Fruit fly (Drosophila melanogaster) whole organism, prepupa: ENCODE results near the gene CG5180.

Experiments used
- Blimp-1 ChIP-seq: fragments of 200-800 bp; sonication (Bioruptor generic); optimal IDR thresholded peaks from 3 replicates; lab custom pipeline; 2017; ENCODE audit warnings: missing biosample characterization, missing genetic modification characterization, mild to moderate bottlenecking, moderate library complexity, missing genetic modification reagents
- CG10631 ChIP-seq: fragments of 200-800 bp; sonication (Bioruptor generic); optimal IDR thresholded peaks from 2 replicates; lab custom pipeline; 2016; ENCODE audit warnings: missing biosample characterization, missing genetic modification characterization
- CG10669 ChIP-seq: fragments of 200-800 bp; sonication (Bioruptor generic); optimal IDR thresholded peaks from 3 replicates; lab custom pipeline; 2018; ENCODE audit warnings: missing biosample characterization, mild to moderate bottlenecking, missing genetic modification characterization, moderate library complexity
- CG11294 ChIP-seq: fragments of 200-800 bp; sonication (Bioruptor generic); IDR thresholded peaks from 2 replicates; pipeline ENCODE4 v1.3.6; 2022; ENCODE audit warnings: missing biosample characterization, missing genetic modification characterization
- CG11762 ChIP-seq: fragments of 200-800 bp; sonication (Bioruptor generic); optimal IDR thresholded peaks from 3 replicates; lab custom pipeline; 2016; ENCODE audit warnings: missing biosample characterization, missing genetic modification characterization; ENCODE audit not compliant: insufficient read depth
- CG15336 ChIP-seq: fragments of 200-800 bp; sonication (Bioruptor generic); IDR thresholded peaks from 2 replicates; pipeline ENCODE4 v1.3.6; 2022; ENCODE audit warnings: missing biosample characterization, missing genetic modification characterization
- CG1621 ChIP-seq: fragments of 200-800 bp; sonication (Bioruptor generic); optimal IDR thresholded peaks from 3 replicates; lab custom pipeline; 2018; ENCODE audit warnings: missing biosample characterization, mild to moderate bottlenecking, missing genetic modification characterization
- CG3032 ChIP-seq: fragments of 200-800 bp; optimal IDR thresholded peaks from 2 replicates; lab custom pipeline; 2019; ENCODE audit warnings: missing biosample characterization, mild to moderate bottlenecking, missing genetic modification characterization, moderate library complexity
- CG31627 ChIP-seq: fragments of 200-800 bp; sonication (Bioruptor generic); optimal IDR thresholded peaks from 3 replicates; lab custom pipeline; 2016; ENCODE audit warnings: missing biosample characterization, missing genetic modification characterization
- CG32006 ChIP-seq: fragments of 200-800 bp; sonication (Bioruptor generic); optimal IDR thresholded peaks from 3 replicates; lab custom pipeline; 2017; ENCODE audit warnings: missing biosample characterization, mild to moderate bottlenecking, missing genetic modification characterization
- CG34406 ChIP-seq: fragments of 200-800 bp; sonication (Bioruptor generic); optimal IDR thresholded peaks from 3 replicates; lab custom pipeline; 2016; ENCODE audit warnings: missing biosample characterization, missing genetic modification characterization
- CG3919 ChIP-seq: fragments of 200-800 bp; sonication (Bioruptor generic); optimal IDR thresholded peaks from 3 replicates; lab custom pipeline; 2016; ENCODE audit warnings: missing biosample characterization, missing genetic modification characterization
- CG4318 ChIP-seq: fragments of 200-800 bp; sonication (Bioruptor generic); optimal IDR thresholded peaks from 3 replicates; lab custom pipeline; 2017; ENCODE audit warnings: missing biosample characterization, mild to moderate bottlenecking, missing genetic modification characterization
- CG6163 ChIP-seq: fragments of 200-800 bp; sonication (Bioruptor generic); IDR thresholded peaks from 3 replicates; pipeline ENCODE4 v1.3.6; 2022; ENCODE audit warnings: missing biosample characterization, missing genetic modification characterization
- CG6276 ChIP-seq: fragments of 200-800 bp; sonication (Bioruptor generic); optimal IDR thresholded peaks from 2 replicates; lab custom pipeline; 2017; ENCODE audit warnings: missing biosample characterization, mild to moderate bottlenecking, missing genetic modification characterization
- CG6808 ChIP-seq: fragments of 200-800 bp; sonication (Bioruptor generic); optimal IDR thresholded peaks from 3 replicates; lab custom pipeline; 2017; ENCODE audit warnings: missing biosample characterization, missing genetic modification characterization, mild to moderate bottlenecking, moderate library complexity, missing genetic modification reagents
- CG6854 ChIP-seq: fragments of 200-800 bp; sonication (Bioruptor generic); optimal IDR thresholded peaks from 2 replicates; lab custom pipeline; 2017; ENCODE audit warnings: missing biosample characterization, mild to moderate bottlenecking, missing genetic modification characterization
- CG8319 ChIP-seq: fragments of 200-800 bp; sonication (Bioruptor generic); optimal IDR thresholded peaks from 3 replicates; lab custom pipeline; 2016; ENCODE audit warnings: missing biosample characterization, missing genetic modification characterization
- CG9139 ChIP-seq: fragments of 200-800 bp; sonication (Bioruptor generic); optimal IDR thresholded peaks from 3 replicates; lab custom pipeline; 2017; ENCODE audit warnings: missing biosample characterization, mild to moderate bottlenecking, missing genetic modification characterization
- Eip75B ChIP-seq: fragments of 200-800 bp; sonication (Bioruptor generic); optimal IDR thresholded peaks from 3 replicates; lab custom pipeline; 2016; ENCODE audit warnings: missing biosample characterization, missing genetic modification characterization
- Eip78C ChIP-seq: fragments of 200-800 bp; sonication (Bioruptor generic); peaks from one replicate; lab custom pipeline; 2016; ENCODE audit warnings: missing biosample characterization, missing genetic modification characterization
- Gug ChIP-seq: fragments of 200-800 bp; sonication (Bioruptor generic); IDR thresholded peaks from 2 replicates; pipeline ENCODE4 v1.3.6; 2022; ENCODE audit warnings: missing biosample characterization, missing genetic modification characterization
- Hr38 ChIP-seq: sonication (Bioruptor generic); optimal IDR thresholded peaks from 2 replicates; lab custom pipeline; 2016; ENCODE audit warnings: missing biosample characterization, missing genetic modification characterization
- Hr39 ChIP-seq: fragments of 200-800 bp; sonication (Bioruptor generic); optimal IDR thresholded peaks from 2 replicates; lab custom pipeline; 2016; ENCODE audit warnings: missing biosample characterization, missing genetic modification characterization
- Hr4 ChIP-seq: fragments of 200-800 bp; sonication (Bioruptor generic); optimal IDR thresholded peaks from 3 replicates; lab custom pipeline; 2016; ENCODE audit warnings: missing biosample characterization, missing genetic modification characterization
- Lpt ChIP-seq: fragments of 200-800 bp; sonication (Bioruptor generic); optimal IDR thresholded peaks from 3 replicates; lab custom pipeline; 2016; ENCODE audit warnings: missing biosample characterization, missing genetic modification characterization
- Sox102F ChIP-seq: fragments of 200-800 bp; sonication (Bioruptor generic); optimal IDR thresholded peaks from 2 replicates; lab custom pipeline; 2016; ENCODE audit warnings: missing biosample characterization, mild to moderate bottlenecking, missing genetic modification characterization
- Sox14 ChIP-seq: fragments of 200-800 bp; sonication (Bioruptor generic); optimal IDR thresholded peaks from 3 replicates; lab custom pipeline; 2016; ENCODE audit warnings: missing biosample characterization, missing genetic modification characterization
- Sox15 ChIP-seq: fragments of 200-800 bp; sonication (Bioruptor generic); optimal IDR thresholded peaks from 3 replicates; lab custom pipeline; 2016; ENCODE audit warnings: missing biosample characterization, missing genetic modification characterization
- acj6 ChIP-seq: fragments of 200-800 bp; sonication (Bioruptor generic); optimal IDR thresholded peaks from 3 replicates; lab custom pipeline; 2016; ENCODE audit warnings: missing biosample characterization, missing genetic modification characterization
- cyc ChIP-seq: fragments of 200-800 bp; sonication (Bioruptor generic); optimal IDR thresholded peaks from 3 replicates; lab custom pipeline; 2016; ENCODE audit warnings: missing biosample characterization, missing genetic modification characterization
- dac ChIP-seq: fragments of 200-800 bp; sonication (Bioruptor generic); optimal IDR thresholded peaks from 2 replicates; lab custom pipeline; 2017; ENCODE audit warnings: missing biosample characterization, mild to moderate bottlenecking, missing genetic modification characterization
- dsx ChIP-seq: fragments of 200-800 bp; optimal IDR thresholded peaks from 3 replicates; lab custom pipeline; 2019; ENCODE audit warnings: missing biosample characterization, mild to moderate bottlenecking, missing genetic modification characterization, moderate library complexity; ENCODE audit not compliant: poor library complexity, severe bottlenecking
- eg ChIP-seq: fragments of 200-800 bp; sonication (Bioruptor generic); IDR thresholded peaks from 3 replicates; pipeline ENCODE4 v1.3.6; 2022; ENCODE audit warnings: missing biosample characterization, missing genetic modification characterization
- esn ChIP-seq: fragments of 200-800 bp; sonication (Bioruptor generic); optimal IDR thresholded peaks from 2 replicates; lab custom pipeline; 2016; ENCODE audit warnings: missing biosample characterization, mild to moderate bottlenecking, missing genetic modification characterization, moderate library complexity
- fd59A ChIP-seq: fragments of 200-800 bp; sonication (Bioruptor generic); optimal IDR thresholded peaks from 2 replicates; lab custom pipeline; 2017; ENCODE audit warnings: missing biosample characterization, mild to moderate bottlenecking, missing genetic modification characterization, missing genetic modification reagents
- fd85E ChIP-seq: fragments of 200-800 bp; sonication (Bioruptor generic); optimal IDR thresholded peaks from 3 replicates; lab custom pipeline; 2016; ENCODE audit warnings: missing biosample characterization, missing genetic modification characterization
- fkh ChIP-seq: fragments of 200-800 bp; sonication (Bioruptor generic); optimal IDR thresholded peaks from 3 replicates; lab custom pipeline; 2017; ENCODE audit warnings: missing biosample characterization, mild to moderate bottlenecking, missing genetic modification characterization, moderate library complexity
- lz ChIP-seq: fragments of 200-800 bp; sonication (Bioruptor generic); optimal IDR thresholded peaks from 3 replicates; lab custom pipeline; 2016; ENCODE audit warnings: missing biosample characterization, missing genetic modification characterization
- net ChIP-seq: fragments of 200-800 bp; sonication (Bioruptor generic); optimal IDR thresholded peaks from 3 replicates; lab custom pipeline; 2016; ENCODE audit warnings: missing biosample characterization, missing genetic modification characterization
- salr ChIP-seq, 2 experiments: fragments of 200-800 bp; sonication (Bioruptor generic); optimal IDR thresholded peaks; 3 replicates each; lab custom pipeline; 2016 to 2018; ENCODE audit warnings: missing biosample characterization in 2 of 2, missing genetic modification characterization in 2 of 2, mild to moderate bottlenecking in 1 of 2
- ss ChIP-seq, 2 experiments: fragments of 200-800 bp; sonication (Bioruptor generic); optimal IDR thresholded peaks; 2 replicates in 1 of 2; 3 replicates in 1 of 2; lab custom pipeline; 2017 to 2018; ENCODE audit warnings: mild to moderate bottlenecking in 2 of 2, missing biosample characterization in 2 of 2, missing genetic modification characterization in 2 of 2, moderate library complexity in 1 of 2
- vri ChIP-seq: fragments of 200-800 bp; sonication (Bioruptor generic); optimal IDR thresholded peaks from 3 replicates; lab custom pipeline; 2016; ENCODE audit warnings: missing biosample characterization, mild to moderate bottlenecking, missing genetic modification characterization

CG5180 gene

DNA sequence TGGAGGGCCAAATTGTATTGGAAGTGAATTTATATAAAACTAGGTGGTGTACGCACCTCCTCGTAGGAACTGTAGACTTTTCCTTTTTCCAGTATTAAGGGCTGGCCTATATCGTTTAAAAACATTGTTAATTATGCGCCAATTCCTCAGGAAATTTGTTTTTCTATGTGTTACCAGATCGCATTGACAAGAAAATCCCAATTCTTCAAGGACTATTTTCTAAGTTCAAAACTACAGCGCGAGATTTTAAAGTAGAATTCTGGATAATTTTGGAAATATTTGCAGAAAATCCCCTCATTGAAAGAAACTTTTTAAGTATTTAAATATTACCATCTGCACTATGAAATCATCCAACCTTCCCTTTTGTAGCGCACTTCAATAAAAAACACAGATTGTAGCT is 23.6 kb downstream of the CG5180 start, which contains the start of gene CG34008:
TSS of gene CG34008 (minus strand) at position 147 of the 400 bp plus-strand sequence.
- no peak for TF ChIP-seq cyc (GFP tag; lab: Kevin White, UChicago)
- TF ChIP-seq Gug (GFP tag; lab: Robert Waterston, UW): no peak
- no peak for TF ChIP-seq salr (GFP tag; optimal IDR thresholded peaks at IDR 0.05; lab: Kevin White, UChicago)
- TF ChIP-seq eg (GFP tag; lab: Robert Waterston, UW): no peak
- TF ChIP-seq CG6808 (GFP tag; lab: Kevin White, UChicago): no peak
- TF ChIP-seq Hr4 (GFP tag; lab: Kevin White, UChicago): no peak
- no peak for TF ChIP-seq esn (GFP tag; lab: Kevin White, UChicago)
- no peak for TF ChIP-seq Eip78C (GFP tag; lab: Kevin White, UChicago)
- no peak for TF ChIP-seq CG1621
- no peak for TF ChIP-seq CG6276 (GFP tag; lab: Kevin White, UChicago)

- TF ChIP-seq CG32006 (GFP tag; lab: Kevin White, UChicago) (no peak), CG6854 (GFP tag; lab: Kevin White, UChicago) (peak; percentile 14), CG8319 (GFP tag; lab: Kevin White, UChicago) (no peak), CG3032 (tag; lab: Kevin White, UChicago) (no peak), cyc (GFP tag; lab: Kevin White, UChicago) (no peak), net (GFP tag; lab: Kevin White, UChicago) (no peak), Sox14 (GFP tag; lab: Kevin White, UChicago) (peak; percentile 64), Eip78C (GFP tag; lab: Kevin White, UChicago) (peak; percentile 30)
Observed at dm6 chr3R:20585566-20585965, 27.8 kb downstream of the CG5180 start, which contains the start of gene CG16953. TSS of gene CG16953 (minus strand) at chr3R:20585833.

DNA sequence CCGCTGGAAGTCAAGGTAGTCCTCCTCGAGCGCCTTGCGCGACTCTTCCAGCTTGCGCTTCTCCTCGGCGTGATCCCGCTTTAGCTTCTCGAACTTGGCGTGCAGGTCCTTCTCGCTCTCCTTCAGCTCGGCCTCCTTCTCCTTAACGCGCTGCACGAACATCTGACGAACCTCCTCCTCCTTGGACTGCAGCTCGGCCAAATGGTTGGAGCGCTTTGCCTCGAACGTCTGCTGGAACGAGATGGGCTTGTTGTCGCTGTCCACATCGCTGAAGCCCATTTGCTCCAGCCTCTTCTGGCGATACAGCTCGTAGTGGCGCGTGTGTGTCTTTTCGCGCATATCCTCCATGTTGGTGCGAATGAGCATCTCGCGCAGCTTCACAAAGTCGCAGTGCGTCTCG is 28.7 kb downstream of the CG5180 start:
- TF ChIP-seq CG4318 (GFP tag; lab: Kevin White, UChicago): no peak
- TF ChIP-seq CG6163: peak; percentile 15; the same call in 1 of the 3 replicates

- TF ChIP-seq CG3919 (GFP tag; lab: Kevin White, UChicago): peak; percentile 94
- TF ChIP-seq CG11762: peak; percentile 95
- peak; percentile 80 for TF ChIP-seq fd85E (GFP tag; lab: Kevin White, UChicago)
- TF ChIP-seq CG11294 (GFP tag; lab: Robert Waterston, UW): peak; percentile 80
- TF ChIP-seq ss (GFP tag; optimal IDR thresholded peaks at IDR 0.05; lab: Kevin White, UChicago): peak; percentile 82 to 88
- TF ChIP-seq CG3032 (tag; lab: Kevin White, UChicago): peak; percentile 85
- TF ChIP-seq fkh (GFP tag; lab: Kevin White, UChicago): peak; percentile 91
- TF ChIP-seq salr (GFP tag; optimal IDR thresholded peaks at IDR 0.05; lab: Kevin White, UChicago): peak; percentile 52 to 91
- peak; percentile 92 for TF ChIP-seq acj6
- TF ChIP-seq CG9139 (GFP tag; lab: Kevin White, UChicago): peak; percentile 80
- no peak for TF ChIP-seq Hr38 (GFP tag; lab: Kevin White, UChicago)
- TF ChIP-seq CG31627 (GFP tag; lab: Kevin White, UChicago): peak; percentile 94
- TF ChIP-seq dsx (GFP tag; lab: Kevin White, UChicago): peak; percentile 85
- TF ChIP-seq dac (GFP tag; lab: Kevin White, UChicago): peak; percentile 82
- TF ChIP-seq Sox102F (GFP tag; lab: Kevin White, UChicago): peak; percentile 94
- TF ChIP-seq fd59A (GFP tag; lab: Kevin White, UChicago): peak; percentile 92
- TF ChIP-seq CG34406 (GFP tag; lab: Kevin White, UChicago): peak; percentile 92
- peak; percentile 94 for TF ChIP-seq CG15336 (GFP tag; lab: Robert Waterston, UW)
- peak; percentile 95 for TF ChIP-seq CG10669
- TF ChIP-seq Hr39 (GFP tag; lab: Kevin White, UChicago): peak; percentile 93
- TF ChIP-seq CG10631 (GFP tag; lab: Kevin White, UChicago): peak; percentile 90
- TF ChIP-seq lz (GFP tag; lab: Kevin White, UChicago): peak; percentile 93
- TF ChIP-seq Sox15 (GFP tag; lab: Kevin White, UChicago): peak; percentile 88
- peak; percentile 75 for TF ChIP-seq Gug (GFP tag; lab: Robert Waterston, UW)
- peak; percentile 93 for TF ChIP-seq Eip75B (GFP tag; lab: Kevin White, UChicago)
- TF ChIP-seq CG32006 (GFP tag; lab: Kevin White, UChicago): peak; percentile 97
- TF ChIP-seq vri (GFP tag; lab: Kevin White, UChicago): peak; percentile 84
- peak; percentile 85 for TF ChIP-seq Blimp-1 (GFP tag; lab: Kevin White, UChicago)
- peak; percentile 87 for TF ChIP-seq Lpt
Observed at dm6 chr3R:20587630-20588479, 30.1 kb downstream of the CG5180 start, which contains the start of gene Septin2. TSS of gene Septin2 (minus strand) at chr3R:20588356.
